Worm (Caenorhabditis elegans): ENCODE measurements around the gene R11G1.1.

Gene R11G1.1

DNA sequence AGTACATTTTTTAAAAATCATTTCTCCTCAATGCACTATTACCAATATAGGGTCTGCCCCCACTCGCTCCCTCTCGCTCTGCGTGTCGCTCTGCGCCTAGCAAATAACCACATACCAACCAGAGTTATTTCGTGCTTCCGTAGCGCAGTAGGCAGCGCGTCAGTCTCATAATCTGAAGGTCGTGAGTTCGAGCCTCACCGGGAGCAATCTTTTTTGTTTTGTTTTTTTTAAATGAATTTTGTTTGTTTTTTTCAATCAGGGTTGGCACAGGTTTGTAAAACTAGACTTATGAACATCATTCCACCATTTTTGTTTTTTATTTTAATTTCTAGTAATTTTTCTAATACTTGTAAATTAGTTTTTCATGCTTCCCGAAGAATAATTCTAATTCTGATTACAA lies 38.3 kb downstream of the R11G1.1 start (continued):
- TF ChIP-seq rpc-1 (optimal IDR thresholded peaks at IDR 0.05) (peak; percentile 95), rpc-1 (tag; optimal IDR thresholded peaks at IDR 0.05) (peak; percentile 97), C06A6.2 (GFP tag; conservative IDR thresholded peaks at IDR 0.05) (peak; percentile 68; the same call in 1 of the 2 replicates), sea-2 (GFP tag; IDR thresholded peaks at IDR 0.05) (0 out of 2 replicates have a peak, but pooled peaks have one; percentile 34), egrh-3 (GFP tag; IDR thresholded peaks at IDR 0.05) (peak; percentile 67), unc-130 (GFP tag; optimal IDR thresholded peaks at IDR 0.05) (peak; percentile 50), lin-35 (GFP tag; optimal IDR thresholded peaks at IDR 0.05) (peak in 1 of 3 experiments; percentile 69), F55B11.4 (tag; optimal IDR thresholded peaks at IDR 0.05; ENCODE audit: borderline replicate concordance, insufficient read depth) (no peak), nhr-179 (tag; optimal IDR thresholded peaks at IDR 0.05) (peak; percentile 10), unc-62 (GFP tag; optimal IDR thresholded peaks at IDR 0.05) (no peak), F57C9.4 (tag; optimal IDR thresholded peaks at IDR 0.05) (peak; percentile 10), xnd-1 (tag; optimal IDR thresholded peaks at IDR 0.05) (no peak), ceh-58 (GFP tag; IDR thresholded peaks at IDR 0.05) (no peak), aptf-2 (GFP tag; conservative IDR thresholded peaks at IDR 0.05) (peak; percentile 57; the same call in 1 of the 2 replicates), ztf-18 (tag; optimal IDR thresholded peaks at IDR 0.05) (peak; percentile 74), madf-3 (GFP tag; IDR thresholded peaks at IDR 0.05) (0 out of 2 replicates have a peak, but pooled peaks have one; percentile 6), ceh-40 (GFP tag; IDR thresholded peaks at IDR 0.05) (no peak), madf-10 (tag; optimal IDR thresholded peaks at IDR 0.05) (peak; percentile 80), hmg-20 (GFP tag; IDR thresholded peaks at IDR 0.05) (peak; percentile 62; the same call in 1 of the 2 replicates), lin-26 (GFP tag; IDR thresholded peaks at IDR 0.05) (peak; percentile 94), attf-3 (GFP tag; conservative IDR thresholded peaks at IDR 0.05) (0 out of 2 replicates have a peak, but pooled peaks have one; percentile 47), rcor-1 (GFP tag; IDR thresholded peaks at IDR 0.05) (peak; percentile 77), hsf-1 (GFP tag; IDR thresholded peaks at IDR 0.05) (0 out of 2 replicates have a peak, but pooled peaks have one; percentile 50), tlf-1 (GFP tag; optimal IDR thresholded peaks at IDR 0.05) (peak; percentile 46), let-607 (tag; optimal IDR thresholded peaks at IDR 0.05) (peak; percentile 35 to 48), repo-1 (tag; optimal IDR thresholded peaks at IDR 0.05) (peak; percentile 54), egl-18 (GFP tag; IDR thresholded peaks at IDR 0.05) (no peak), Y53G8AR.9 (GFP tag; conservative IDR thresholded peaks at IDR 0.05) (no peak), Y67H2A.10 (GFP tag; conservative IDR thresholded peaks at IDR 0.05) (no peak), B0336.3 (GFP tag; IDR thresholded peaks at IDR 0.05) (peak; percentile 64), atf-7 (tag; optimal IDR thresholded peaks at IDR 0.05) (peak; percentile 14), nhr-80 (tag; optimal IDR thresholded peaks at IDR 0.05) (peak; percentile 16), lag-1 (GFP tag; IDR thresholded peaks at IDR 0.05) (no peak), ztf-28 (GFP tag; IDR thresholded peaks at IDR 0.05) (peak; percentile 55; the same call in 1 of the 2 replicates), die-1 (tag; optimal IDR thresholded peaks at IDR 0.05) (peak; percentile 95), snpc-1.1 (tag; optimal IDR thresholded peaks at IDR 0.05; ENCODE audit: insufficient read depth) (peak; percentile 55), ceh-79 (tag; optimal IDR thresholded peaks at IDR 0.05) (peak; percentile 16), him-1 (tag; optimal IDR thresholded peaks at IDR 0.05) (peak; percentile 98), C17E4.6 (GFP tag; IDR thresholded peaks at IDR 0.05) (no peak), F33H1.4 (GFP tag; IDR thresholded peaks at IDR 0.05) (no peak), nfyb-1 (GFP tag; IDR thresholded peaks at IDR 0.05) (peak; percentile 83), ceh-100 (GFP tag; IDR thresholded peaks at IDR 0.05) (peak; percentile 51; the same call in 1 of the 2 replicates), F37B4.10 (GFP tag; IDR thresholded peaks at IDR 0.05) (0 out of 2 replicates have a peak, but pooled peaks have one; percentile 75), mcd-1 (GFP tag; IDR thresholded peaks at IDR 0.05) (peak; percentile 73), D2030.7 (GFP tag; IDR thresholded peaks at IDR 0.05) (peak; percentile 64), ztf-3 (GFP tag; optimal IDR thresholded peaks at IDR 0.05) (no peak), nfya-2 (GFP tag; IDR thresholded peaks at IDR 0.05) (no peak), mel-28 (tag; optimal IDR thresholded peaks at IDR 0.05; ENCODE audit: borderline replicate concordance) (peak; percentile 53)
